Fruit fly (Drosophila melanogaster) whole organism, adult: Measurements from ENCODE around the gene CG12115.

Experiments used
- CG11617 ChIP-seq: fragments of 200-800 bp; sonication (Bioruptor generic); optimal IDR thresholded peaks from 2 replicates; lab custom pipeline; 2017; ENCODE audit warnings: mild to moderate bottlenecking, missing biosample characterization, missing genetic modification reagents, missing genetic modification characterization
- CG33017 ChIP-seq: fragments of 200-800 bp; sonication (Bioruptor generic); optimal IDR thresholded peaks from 2 replicates; lab custom pipeline; 2018; ENCODE audit warnings: missing biosample characterization, mild to moderate bottlenecking, missing genetic modification characterization, moderate library complexity
- CG5204 ChIP-seq: fragments of 200-800 bp; sonication (Bioruptor generic); optimal IDR thresholded peaks from 2 replicates; lab custom pipeline; 2016; ENCODE audit warnings: missing biosample characterization, missing genetic modification characterization
- CG7101 ChIP-seq: fragments of 200-800 bp; sonication (Bioruptor generic); optimal IDR thresholded peaks from 2 replicates; lab custom pipeline; 2018; ENCODE audit warnings: missing biosample characterization, mild to moderate bottlenecking, missing genetic modification characterization, moderate library complexity
- Crg-1 ChIP-seq: fragments of 200-800 bp; sonication (Bioruptor generic); optimal IDR thresholded peaks from 2 replicates; lab custom pipeline; 2016; ENCODE audit warnings: missing biosample characterization, missing genetic modification characterization
- Hr96 ChIP-seq: fragments of 200-800 bp; sonication (Bioruptor generic); optimal IDR thresholded peaks from 2 replicates; lab custom pipeline; 2016; ENCODE audit warnings: missing biosample characterization, missing genetic modification characterization
- kay ChIP-seq: fragments of 200-800 bp; sonication (Bioruptor generic); peaks from one replicate; lab custom pipeline; 2016; ENCODE audit warnings: missing biosample characterization, missing genetic modification characterization, borderline replicate concordance
- ovo ChIP-seq: fragments of 200-800 bp; sonication (Bioruptor generic); optimal IDR thresholded peaks from 2 replicates; lab custom pipeline; 2016; ENCODE audit warnings: missing biosample characterization, missing genetic modification characterization
- toe ChIP-seq: fragments of 200-800 bp; sonication (Bioruptor generic); optimal IDR thresholded peaks from 2 replicates; lab custom pipeline; 2016; ENCODE audit warnings: missing biosample characterization, missing genetic modification characterization

- TF ChIP-seq CG7101 (no peak), kay (no peak), CG11617 (no peak), CG33017 (tag; lab: Kevin White, UChicago) (no peak), Hr96 (GFP tag; lab: Kevin White, UChicago) (no peak), ovo (GFP tag; lab: Kevin White, UChicago) (no peak), Crg-1 (GFP tag; lab: Kevin White, UChicago) (no peak), CG5204 (no peak), toe (no peak)
These were observed 34.7 kb upstream of the CG12115 start, which contains the start of gene CG15370 for dm6 chrX:9225137-9225536.
